Worm (Caenorhabditis elegans) whole organism, L1 larva: ENCODE measurements around the gene C40A11.2.

Source experiments
- C16A3.4 ChIP-seq: fragments of 150-350 bp; optimal IDR thresholded peaks from 2 replicates; lab custom pipeline; 2014; ENCODE audit warnings: missing biosample characterization, missing genetic modification characterization
- F16B12.6 ChIP-seq: fragments of 150-350 bp; optimal IDR thresholded peaks from 2 replicates; lab custom pipeline; 2014; ENCODE audit warnings: missing biosample characterization, missing genetic modification characterization
- aly-2 ChIP-seq: fragments of 150-350 bp; optimal IDR thresholded peaks from 2 replicates; lab custom pipeline; 2014; ENCODE audit warnings: missing biosample characterization, missing genetic modification characterization
- blmp-1 ChIP-seq: fragments of 150-350 bp; optimal IDR thresholded peaks from 2 replicates; lab custom pipeline; 2014; ENCODE audit warnings: missing biosample characterization, missing genetic modification characterization
- ceh-82 ChIP-seq, 3 experiments: fragments of 150-350 bp in 1 of 3; sonication (generic microtip) in 2 of 3; optimal IDR thresholded peaks; 2 replicates each; lab custom pipeline; 2014 to 2017; ENCODE audit warnings: missing biosample characterization in 3 of 3, missing genetic modification characterization in 3 of 3
- dpl-1 ChIP-seq, 3 experiments: fragments of 150-350 bp in 2 of 3; sonication (generic microtip) in 1 of 3; optimal IDR thresholded peaks; 2 replicates each; lab custom pipeline; 2014 to 2017; ENCODE audit warnings: missing biosample characterization in 3 of 3, missing genetic modification characterization in 3 of 3, missing genetic modification reagents in 3 of 3
- efl-1 ChIP-seq, 4 experiments: fragments of 150-350 bp; optimal IDR thresholded peaks in 3 of 4; peaks in 1 of 4; 1 replicate in 1 of 4; 2 replicates in 3 of 4; lab custom pipeline; 2014; ENCODE audit warnings: missing biosample characterization in 2 of 4, missing genetic modification characterization in 2 of 4, missing genetic modification reagents in 2 of 4
- egl-27 ChIP-seq, 2 experiments: fragments of 150-350 bp in 1 of 2; sonication (generic microtip); optimal IDR thresholded peaks; 3 replicates each; lab custom pipeline; 2017 to 2018; ENCODE audit warnings: missing biosample characterization in 2 of 2, missing genetic modification characterization in 2 of 2, missing genetic modification reagents in 2 of 2
- elt-3 ChIP-seq, 6 experiments: fragments of 150-350 bp in 1 of 6; sonication (generic microtip); optimal IDR thresholded peaks; 2 replicates each; lab custom pipeline; 2017 to 2018; ENCODE audit warnings: missing biosample characterization in 6 of 6, missing genetic modification characterization in 6 of 6, inconsistent platforms in 1 of 6
- fkh-10 ChIP-seq: sonication (generic microtip); optimal IDR thresholded peaks from 2 replicates; lab custom pipeline; 2017; ENCODE audit warnings: missing biosample characterization, missing genetic modification reagents, missing genetic modification characterization
- fos-1 ChIP-seq: fragments of 150-350 bp; optimal IDR thresholded peaks from 2 replicates; lab custom pipeline; 2014; ENCODE audit warnings: missing biosample characterization, missing genetic modification characterization
- irx-1 ChIP-seq: sonication (generic microtip); optimal IDR thresholded peaks from 2 replicates; lab custom pipeline; 2016; ENCODE audit warnings: missing genetic modification characterization, missing compliant biosample characterization
- jun-1 ChIP-seq: fragments of 150-350 bp; optimal IDR thresholded peaks from 2 replicates; lab custom pipeline; 2014; ENCODE audit warnings: missing biosample characterization, missing genetic modification reagents, missing genetic modification characterization
- lin-13 ChIP-seq: fragments of 150-350 bp; optimal IDR thresholded peaks from 2 replicates; lab custom pipeline; 2014; ENCODE audit warnings: missing biosample characterization, missing genetic modification reagents, missing genetic modification characterization
- lin-14 ChIP-seq: fragments of 200-800 bp; sonication (Bioruptor generic); optimal IDR thresholded peaks from 2 replicates; lab custom pipeline; 2018; ENCODE audit warnings: mild to moderate bottlenecking, missing genetic modification characterization, moderate library complexity, missing compliant biosample characterization
- lin-35 ChIP-seq, 2 experiments: fragments of 150-350 bp; optimal IDR thresholded peaks; 2 replicates each; lab custom pipeline; 2014; ENCODE audit warnings: missing biosample characterization in 2 of 2, missing genetic modification characterization in 2 of 2, missing genetic modification reagents in 2 of 2
- lsy-2 ChIP-seq, 2 experiments: fragments of 150-350 bp; optimal IDR thresholded peaks; 2 replicates each; lab custom pipeline; 2014; ENCODE audit warnings: missing biosample characterization in 2 of 2, missing genetic modification characterization in 2 of 2
- mef-2 ChIP-seq: fragments of 150-350 bp; optimal IDR thresholded peaks from 2 replicates; lab custom pipeline; 2014; ENCODE audit warnings: missing biosample characterization, missing genetic modification characterization
- mep-1 ChIP-seq: fragments of 150-350 bp; optimal IDR thresholded peaks from 2 replicates; lab custom pipeline; 2014; ENCODE audit warnings: missing biosample characterization, missing genetic modification characterization
- nhr-19 ChIP-seq: fragments of 200-800 bp; sonication (Bioruptor generic); conservative IDR thresholded peaks from 2 replicates; pipeline ENCODE4 v1.3.6; 2022; ENCODE audit warnings: missing genetic modification characterization, missing compliant biosample characterization
- nhr-20 ChIP-seq: sonication (generic microtip); optimal IDR thresholded peaks from 2 replicates; lab custom pipeline; 2016; ENCODE audit warnings: mild to moderate bottlenecking, missing genetic modification characterization, missing compliant biosample characterization
- nhr-28 ChIP-seq: fragments of 150-350 bp; optimal IDR thresholded peaks from 2 replicates; lab custom pipeline; 2014; ENCODE audit warnings: missing biosample characterization, missing genetic modification characterization
- nhr-47 ChIP-seq: sonication (generic microtip); optimal IDR thresholded peaks from 2 replicates; lab custom pipeline; 2016; ENCODE audit warnings: mild to moderate bottlenecking, missing genetic modification characterization, moderate library complexity, missing compliant biosample characterization
- nhr-71 ChIP-seq: sonication (generic microtip); optimal IDR thresholded peaks from 2 replicates; lab custom pipeline; 2016; ENCODE audit warnings: mild to moderate bottlenecking, missing genetic modification characterization, moderate library complexity, missing compliant biosample characterization
- nhr-77 ChIP-seq: fragments of 150-350 bp; optimal IDR thresholded peaks from 2 replicates; lab custom pipeline; 2014; ENCODE audit warnings: missing biosample characterization, missing genetic modification characterization
- nhr-84 ChIP-seq: sonication (generic microtip); optimal IDR thresholded peaks from 2 replicates; lab custom pipeline; 2017; ENCODE audit warnings: missing biosample characterization, missing genetic modification characterization
- nhr-85 ChIP-seq: sonication (generic microtip); peaks from one replicate; lab custom pipeline; 2016; ENCODE audit warnings: missing genetic modification characterization, inconsistent platforms, missing compliant biosample characterization
- pag-3 ChIP-seq: sonication (generic microtip); optimal IDR thresholded peaks from 2 replicates; lab custom pipeline; 2017; ENCODE audit warnings: missing genetic modification characterization, mild to moderate bottlenecking, missing compliant biosample characterization, antibody characterized with exemption, borderline replicate concordance; ENCODE audit not compliant: insufficient read depth
- pax-3 ChIP-seq: fragments of 200-800 bp; sonication (Bioruptor generic); optimal IDR thresholded peaks from 2 replicates; lab custom pipeline; 2018; ENCODE audit warnings: mild to moderate bottlenecking, missing genetic modification characterization, moderate library complexity, missing compliant biosample characterization
- pqm-1 ChIP-seq: sonication (generic microtip); optimal IDR thresholded peaks from 3 replicates; lab custom pipeline; 2017; ENCODE audit warnings: missing biosample characterization, missing genetic modification characterization
- skn-1 ChIP-seq: fragments of 150-350 bp; optimal IDR thresholded peaks from 2 replicates; lab custom pipeline; 2014; ENCODE audit warnings: missing biosample characterization, missing genetic modification characterization
- snu-23 ChIP-seq: sonication (generic microtip); optimal IDR thresholded peaks from 2 replicates; lab custom pipeline; 2016; ENCODE audit warnings: missing genetic modification characterization, missing compliant biosample characterization
- sox-4 ChIP-seq: sonication (generic microtip); optimal IDR thresholded peaks from 2 replicates; lab custom pipeline; 2016; ENCODE audit warnings: missing genetic modification characterization, missing compliant biosample characterization
- swsn-7 ChIP-seq: sonication (generic microtip); optimal IDR thresholded peaks from 2 replicates; lab custom pipeline; 2016; ENCODE audit warnings: missing genetic modification characterization, missing compliant biosample characterization
- tbx-2 ChIP-seq: sonication (generic microtip); optimal IDR thresholded peaks from 2 replicates; lab custom pipeline; 2016; ENCODE audit warnings: missing genetic modification characterization, missing compliant biosample characterization
- tlp-1 ChIP-seq: fragments of 150-350 bp; optimal IDR thresholded peaks from 2 replicates; lab custom pipeline; 2014; ENCODE audit warnings: missing biosample characterization, missing genetic modification characterization
- unc-86 ChIP-seq: sonication (generic microtip); optimal IDR thresholded peaks from 2 replicates; lab custom pipeline; 2016; ENCODE audit warnings: missing genetic modification characterization, missing compliant biosample characterization
- xbp-1 ChIP-seq: sonication (generic microtip); optimal IDR thresholded peaks from 2 replicates; lab custom pipeline; 2016; ENCODE audit warnings: missing genetic modification characterization, missing compliant biosample characterization
- zag-1 ChIP-seq: fragments of 150-350 bp; optimal IDR thresholded peaks from 2 replicates; lab custom pipeline; 2014; ENCODE audit warnings: missing biosample characterization, missing genetic modification characterization
- zip-4 ChIP-seq: fragments of 200-800 bp; sonication (Bioruptor generic); optimal IDR thresholded peaks from 2 replicates; lab custom pipeline; 2018; ENCODE audit warnings: mild to moderate bottlenecking, missing genetic modification characterization, moderate library complexity, missing compliant biosample characterization

C40A11.2 gene

ce11 chrII:2190522-2190921, 43.8 kb downstream of the C40A11.2 start:
- TF ChIP-seq lin-14 (peak; percentile 19), pqm-1 (tag; lab: Kevin White, UChicago) (no peak), efl-1 (optimal IDR thresholded peaks at IDR 0.05; lab: Kevin White, UChicago) (no peak), efl-1 (GFP tag; optimal IDR thresholded peaks at IDR 0.05 in 1 of 2; lab: Kevin White, UChicago) (peak in 1 of 2 experiments; percentile 82)

ce11 chrII:2191383-2191782, 44.6 kb downstream of the C40A11.2 start:
- TF ChIP-seq unc-86 (tag; lab: Kevin White, UChicago) (peak; percentile 1), nhr-85 (tag; lab: Kevin White, UChicago) (no peak), mep-1 (tag; lab: Kevin White, UChicago) (no peak), lin-14 (peak; percentile 70), zip-4 (GFP tag; lab: Kevin White, UChicago) (no peak), jun-1 (tag; lab: Kevin White, UChicago) (no peak), efl-1 (optimal IDR thresholded peaks at IDR 0.05; lab: Kevin White, UChicago) (no peak), efl-1 (GFP tag; optimal IDR thresholded peaks at IDR 0.05 in 1 of 2; lab: Kevin White, UChicago) (no peak)

DNA sequence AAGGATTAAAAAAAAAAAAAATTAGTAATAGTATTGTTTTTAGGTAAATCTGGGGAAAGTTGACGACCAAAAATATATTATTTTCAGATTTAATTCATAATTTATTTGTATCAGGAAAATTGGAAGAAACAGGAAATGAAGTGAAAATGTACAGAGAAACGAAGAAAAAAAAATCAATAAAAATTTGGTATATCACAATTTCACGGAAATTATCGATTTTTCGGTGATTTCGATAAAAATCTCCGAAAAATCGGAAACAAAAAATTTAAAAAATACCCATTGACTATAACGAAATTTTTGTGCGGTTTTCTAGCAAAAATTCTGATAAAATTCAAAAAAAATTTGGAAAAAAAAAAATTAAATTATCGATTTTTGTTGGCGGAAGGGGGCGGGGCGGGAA, 45.5 kb downstream of the C40A11.2 start:
- TF ChIP-seq fos-1 (tag; lab: Kevin White, UChicago), result no peak
- no peak for TF ChIP-seq mef-2
- TF ChIP-seq elt-3 (tag; optimal IDR thresholded peaks at IDR 0.05; lab: Kevin White, UChicago), result no peak
- TF ChIP-seq pag-3 (tag; lab: Kevin White, UChicago), result no peak
- TF ChIP-seq ceh-82 (tag; optimal IDR thresholded peaks at IDR 0.05; lab: Kevin White, UChicago), result no peak
- no peak for TF ChIP-seq tbx-2 (tag; lab: Kevin White, UChicago)
- TF ChIP-seq zag-1 (tag; lab: Kevin White, UChicago), result no peak
- TF ChIP-seq tlp-1 (tag; lab: Kevin White, UChicago), result no peak
- TF ChIP-seq lsy-2 (tag; optimal IDR thresholded peaks at IDR 0.05; lab: Kevin White, UChicago), result no peak
- no peak for TF ChIP-seq xbp-1
- TF ChIP-seq nhr-85 (tag; lab: Kevin White, UChicago), result no peak
- no peak for TF ChIP-seq pax-3 (tag; lab: Kevin White, UChicago)
- TF ChIP-seq nhr-71 (tag; lab: Kevin White, UChicago), result no peak
- no peak for TF ChIP-seq sox-4 (tag; lab: Kevin White, UChicago)
- TF ChIP-seq efl-1 (optimal IDR thresholded peaks at IDR 0.05; lab: Kevin White, UChicago), result no peak
- TF ChIP-seq efl-1 (GFP tag; optimal IDR thresholded peaks at IDR 0.05 in 1 of 2; lab: Kevin White, UChicago), result no peak
- no peak for TF ChIP-seq aly-2 (tag; lab: Kevin White, UChicago)
- no peak for TF ChIP-seq nhr-84 (tag; lab: Kevin White, UChicago)

DNA sequence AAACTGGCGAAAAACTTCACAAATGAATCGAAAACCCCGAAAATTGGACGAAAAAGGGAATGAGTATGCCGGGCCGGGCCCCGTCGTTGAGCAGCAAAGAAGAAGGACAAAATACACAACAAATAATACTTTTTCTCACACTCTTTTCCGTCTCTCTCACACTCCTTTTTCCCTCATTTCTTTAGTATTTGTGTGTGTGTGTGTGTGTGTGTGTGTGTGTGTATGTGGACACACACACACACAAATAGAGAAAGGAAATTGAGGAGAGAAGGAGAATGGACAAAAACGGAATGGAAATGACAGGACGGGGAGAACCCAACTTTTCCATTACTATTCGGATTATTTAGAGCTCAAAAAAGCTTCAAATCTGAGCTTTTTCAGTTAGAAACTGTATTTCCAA, 48.8 kb downstream of the C40A11.2 start:
- TF ChIP-seq F16B12.6 (tag; lab: Kevin White, UChicago) (peak; percentile 41), xbp-1 (peak; percentile 21), zag-1 (tag; lab: Kevin White, UChicago) (peak; percentile 39), fkh-10 (GFP tag; lab: Kevin White, UChicago) (peak; percentile 45), nhr-71 (tag; lab: Kevin White, UChicago) (peak; percentile 56), blmp-1 (tag; lab: Kevin White, UChicago) (peak; percentile 39), unc-86 (tag; lab: Kevin White, UChicago) (peak; percentile 12), nhr-77 (peak; percentile 58), lin-35 (GFP tag; optimal IDR thresholded peaks at IDR 0.05; lab: Kevin White, UChicago) (peak; percentile 52 to 68), swsn-7 (tag; lab: Kevin White, UChicago) (peak; percentile 39), mep-1 (tag; lab: Kevin White, UChicago) (peak; percentile 34), C16A3.4 (tag; lab: Kevin White, UChicago) (peak; percentile 69), egl-27 (tag; optimal IDR thresholded peaks at IDR 0.05; lab: Kevin White, UChicago) (no peak), nhr-19 (GFP tag; lab: Robert Waterston, UW) (peak; percentile 22; the same call in 1 of the 2 replicates), efl-1 (optimal IDR thresholded peaks at IDR 0.05; lab: Kevin White, UChicago) (peak; percentile 42 to 53), efl-1 (GFP tag; optimal IDR thresholded peaks at IDR 0.05 in 1 of 2; lab: Kevin White, UChicago) (peak; percentile 21 to 92), pax-3 (tag; lab: Kevin White, UChicago) (no peak), snu-23 (GFP tag; lab: Kevin White, UChicago) (peak; percentile 54), lsy-2 (tag; optimal IDR thresholded peaks at IDR 0.05; lab: Kevin White, UChicago) (peak; percentile 50 to 77), nhr-20 (peak; percentile 21), lin-13 (peak; percentile 53), dpl-1 (GFP tag; optimal IDR thresholded peaks at IDR 0.05; lab: Kevin White, UChicago) (peak in 2 of 3 experiments; percentile 16 to 45), elt-3 (tag; optimal IDR thresholded peaks at IDR 0.05; lab: Kevin White, UChicago) (no peak), nhr-47 (peak; percentile 12), nhr-28 (tag; lab: Kevin White, UChicago) (no peak), lin-14 (peak; percentile 87), ceh-82 (tag; optimal IDR thresholded peaks at IDR 0.05; lab: Kevin White, UChicago) (peak; percentile 26 to 77 (median 45)), skn-1 (tag; lab: Kevin White, UChicago) (no peak), irx-1 (tag; lab: Kevin White, UChicago) (no peak)
- TF ChIP-seq, all 84 proteins: peak for 22
